Worm (Caenorhabditis elegans): Measurements from ENCODE around the gene H03G16.6.

H03G16.6 gene

DNA sequence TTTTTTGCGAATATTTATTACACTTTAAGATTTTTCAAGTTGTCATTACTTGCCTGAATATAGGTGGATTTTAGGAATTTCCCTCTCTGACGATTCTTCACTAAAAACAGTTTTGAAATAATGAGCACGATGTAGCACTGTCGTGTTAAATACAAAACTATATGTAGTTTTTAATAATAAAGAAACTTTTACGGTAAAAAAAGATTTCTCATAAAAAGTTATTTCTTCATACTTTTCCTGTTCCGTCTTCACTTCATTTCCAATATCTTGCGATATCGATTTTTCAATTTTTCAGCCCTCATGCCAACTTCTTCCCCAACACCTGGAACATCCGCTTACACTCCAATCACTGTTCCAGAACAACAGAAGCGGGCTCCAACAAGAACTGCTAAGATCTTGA is at the start of gene H03G16.6:
TSS of gene H03G16.6 (plus strand) at position 301 of the 400 bp plus-strand sequence.
- TF ChIP-seq unc-62 (GFP tag; optimal IDR thresholded peaks at IDR 0.05), result no peak

DNA sequence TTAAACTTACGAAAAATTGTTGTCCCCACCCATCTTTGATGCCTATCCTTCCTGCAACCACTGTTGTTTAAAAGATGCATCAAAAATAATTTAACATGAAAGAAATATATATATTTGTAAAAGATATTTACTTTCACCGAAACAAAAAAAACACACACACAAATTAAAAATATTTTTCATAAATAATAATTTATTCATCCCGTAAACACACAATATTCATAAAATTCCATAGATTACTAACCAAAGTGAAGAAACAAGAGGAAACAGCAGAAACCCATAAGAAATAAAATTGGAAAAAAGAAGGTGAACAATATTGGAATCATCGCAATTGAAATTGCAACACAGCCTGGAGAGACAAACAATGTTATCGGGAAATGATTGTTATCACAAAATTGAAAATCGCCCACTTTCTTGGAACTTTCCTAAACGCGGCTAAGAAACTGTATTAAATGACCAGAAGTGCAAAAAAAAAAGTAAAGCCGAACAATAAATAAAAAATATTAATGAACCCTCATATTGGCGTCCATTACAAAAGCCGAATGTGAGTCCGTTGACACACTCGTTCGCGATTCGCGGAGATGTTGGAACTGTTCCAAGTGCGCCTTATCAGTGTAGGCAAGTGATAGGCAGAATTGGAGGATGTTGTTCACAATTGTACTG is 48.5 kb upstream of the H03G16.6 start, which contains the start of gene slc-25A18.1:
TSS of gene slc-25A18.1 (minus strand) at position 51 of the 660 bp plus-strand sequence.
- TF ChIP-seq unc-62 (GFP tag; optimal IDR thresholded peaks at IDR 0.05), result no peak

DNA sequence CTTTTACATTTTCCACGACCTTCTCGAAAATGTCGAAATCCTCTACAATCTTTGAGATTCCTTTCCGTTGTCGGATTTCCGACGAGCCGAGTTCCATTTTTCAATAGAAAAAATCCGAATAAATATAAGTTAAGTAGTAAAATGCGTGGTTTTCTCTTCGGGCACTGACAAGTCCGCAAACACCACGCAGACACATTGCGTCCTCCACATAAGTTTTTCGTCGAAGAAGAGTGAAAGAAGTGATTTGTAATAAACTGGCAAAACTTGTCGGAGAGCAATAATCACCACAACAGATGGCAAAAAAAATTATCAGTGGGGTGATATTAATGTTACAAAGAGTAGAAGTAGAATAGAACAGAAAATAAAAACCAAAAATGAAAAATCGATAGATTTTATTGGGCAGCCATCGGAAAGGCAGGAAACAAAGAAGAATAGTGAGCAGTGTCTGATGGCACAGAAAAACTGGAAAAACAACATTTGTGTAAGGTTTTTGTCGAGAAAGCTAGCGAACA is 45.6 kb upstream of the H03G16.6 start, which contains the start of gene ergi-2:
TSS of gene ergi-2 (minus strand) at position 462 of the 512 bp plus-strand sequence.
- TF ChIP-seq unc-62 (GFP tag; optimal IDR thresholded peaks at IDR 0.05), result no peak

DNA sequence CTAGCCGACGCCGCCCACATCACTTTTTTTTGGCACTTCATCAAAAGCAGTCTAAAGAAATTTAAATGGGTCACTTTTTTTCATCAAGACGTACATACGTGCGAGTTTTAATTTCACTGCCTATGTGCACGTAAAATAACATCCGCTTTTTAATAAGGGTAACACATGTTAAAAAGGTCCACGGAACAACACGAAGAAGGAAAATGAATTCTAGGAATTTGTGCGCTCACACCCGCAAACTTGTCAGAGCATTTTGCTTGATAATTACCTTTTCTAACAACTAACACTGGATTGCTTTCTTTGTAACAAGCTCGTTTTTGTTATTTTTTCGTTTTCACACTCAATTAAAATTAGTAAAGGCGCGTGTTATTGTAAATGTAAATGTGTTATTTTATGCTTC is 43.8 kb upstream of the H03G16.6 start:
- no peak for TF ChIP-seq unc-62 (GFP tag; optimal IDR thresholded peaks at IDR 0.05)

DNA sequence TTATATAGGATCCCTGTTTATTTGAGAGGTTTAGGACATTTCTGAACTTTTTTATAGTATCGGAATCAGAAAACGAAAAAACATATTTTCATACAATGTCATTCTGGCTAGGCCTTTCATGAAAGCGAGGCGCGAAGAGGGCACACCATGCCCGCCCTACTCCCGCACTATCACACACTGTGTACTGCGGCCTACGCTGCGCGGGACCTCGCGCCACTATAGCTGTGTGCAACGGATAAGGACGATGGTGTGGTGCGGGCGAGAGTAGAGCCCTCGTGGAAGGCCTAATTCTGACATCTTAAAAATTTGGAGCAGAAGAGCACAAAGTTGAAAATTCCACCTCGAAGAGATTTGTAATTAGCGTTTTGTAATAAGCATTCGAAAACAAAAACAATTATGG is 41.5 kb upstream of the H03G16.6 start:
- no peak for TF ChIP-seq unc-62 (GFP tag; optimal IDR thresholded peaks at IDR 0.05)

DNA sequence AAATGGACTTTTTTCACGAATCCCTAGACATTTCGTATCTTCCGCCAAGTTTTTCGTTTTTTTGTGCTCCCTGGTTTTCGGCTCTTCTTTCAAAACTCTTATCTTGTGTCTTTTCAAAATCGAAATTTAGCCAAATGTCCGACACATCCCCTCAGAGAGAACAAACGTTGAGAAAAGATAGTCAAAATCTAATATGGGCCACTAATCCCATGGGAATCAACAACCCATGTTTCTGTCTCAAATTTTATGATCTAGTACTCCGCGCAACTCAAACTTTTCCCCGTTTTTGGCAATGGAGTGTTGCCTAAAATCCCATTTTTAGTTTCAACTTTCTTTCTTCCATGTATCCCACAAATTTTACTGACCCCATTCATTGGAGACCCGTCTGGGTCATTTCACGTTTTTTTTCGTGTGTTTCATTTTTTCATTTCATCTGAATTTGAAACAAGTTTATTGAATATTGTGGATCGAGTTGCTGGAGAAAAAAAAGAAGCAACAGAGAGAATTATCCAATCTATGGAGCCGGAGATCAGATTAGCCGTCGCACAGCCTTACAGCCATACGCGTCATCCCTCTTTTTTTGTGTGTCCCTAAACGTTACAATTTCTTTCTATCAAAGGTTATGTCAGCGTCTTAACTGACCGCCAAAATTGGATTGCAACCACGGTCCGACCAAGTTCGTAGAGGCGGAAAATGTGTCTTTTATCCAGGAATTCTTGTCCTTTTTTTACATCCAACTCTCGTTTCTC is 40.8 kb upstream of the H03G16.6 start:
- no peak for TF ChIP-seq unc-62 (GFP tag; optimal IDR thresholded peaks at IDR 0.05)

DNA sequence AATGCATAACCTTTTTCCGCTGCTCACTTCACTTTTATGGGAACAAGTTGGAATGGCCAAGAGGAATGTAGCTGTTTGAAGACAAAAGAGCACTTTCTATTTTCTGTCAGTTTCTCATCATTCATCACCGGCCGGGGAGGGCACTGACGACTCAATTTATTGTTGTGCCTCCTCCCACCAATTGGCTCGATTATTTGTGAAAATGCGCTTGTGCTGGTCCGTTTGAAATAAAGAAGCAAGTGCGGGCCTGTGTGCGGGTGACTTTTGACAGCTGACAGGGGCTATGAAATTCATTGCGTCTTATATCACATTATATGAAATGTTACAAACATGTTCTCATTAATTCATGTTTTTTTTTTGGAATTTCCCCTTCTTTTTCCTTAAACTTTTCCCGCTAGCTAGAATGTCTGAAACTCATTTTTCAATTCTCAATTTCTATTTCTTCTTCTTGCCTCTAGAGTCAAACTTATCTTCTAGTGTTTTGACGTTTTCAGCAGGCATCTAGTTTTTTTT is 38.5 kb upstream of the H03G16.6 start:
- TF ChIP-seq unc-62 (GFP tag; optimal IDR thresholded peaks at IDR 0.05), result no peak

DNA sequence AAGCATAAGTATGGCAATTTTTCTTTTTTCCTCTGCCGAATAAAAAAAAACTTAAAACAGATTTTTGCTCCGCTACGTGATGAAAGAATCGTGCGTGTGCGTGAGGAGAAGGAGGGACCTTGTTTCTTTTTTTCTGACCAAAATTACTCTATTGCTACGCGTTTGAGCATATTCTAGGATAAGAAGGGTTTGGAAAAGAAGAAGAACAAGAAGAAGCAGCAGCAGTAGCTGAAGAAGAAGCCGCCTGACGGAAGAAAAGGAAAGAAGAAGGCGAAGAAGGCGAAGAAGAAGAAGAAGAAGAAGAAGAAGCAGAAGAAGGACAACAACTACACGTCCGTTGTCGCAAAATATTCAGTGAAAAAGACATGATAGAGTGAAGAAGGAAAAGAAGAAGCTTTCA is 36.4 kb upstream of the H03G16.6 start:
- TF ChIP-seq unc-62 (GFP tag; optimal IDR thresholded peaks at IDR 0.05), result no peak

DNA sequence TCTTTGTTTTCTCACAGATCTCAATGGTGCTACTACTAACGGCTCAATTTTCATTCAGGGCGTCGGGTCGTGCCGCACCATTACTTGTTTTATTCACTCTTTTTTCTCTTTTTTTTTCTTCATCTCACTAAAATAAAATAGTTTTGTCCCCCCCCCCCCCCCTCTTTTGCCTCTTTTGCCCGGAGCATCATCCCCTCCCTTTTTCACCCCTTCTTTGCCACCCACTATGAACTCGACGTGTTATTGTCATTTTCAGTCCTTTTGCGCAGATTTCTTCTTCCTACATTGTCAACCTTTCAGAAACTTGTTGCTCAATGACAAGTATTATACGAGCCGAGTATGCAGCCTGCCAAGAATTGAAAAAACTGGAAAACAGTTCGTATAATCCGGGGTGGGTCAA is 26.5 kb upstream of the H03G16.6 start, which contains the start of gene seb-3:
TSS of gene seb-3 (plus strand) at position 301 of the 400 bp plus-strand sequence.
- TF ChIP-seq unc-62 (GFP tag; optimal IDR thresholded peaks at IDR 0.05), result no peak

DNA sequence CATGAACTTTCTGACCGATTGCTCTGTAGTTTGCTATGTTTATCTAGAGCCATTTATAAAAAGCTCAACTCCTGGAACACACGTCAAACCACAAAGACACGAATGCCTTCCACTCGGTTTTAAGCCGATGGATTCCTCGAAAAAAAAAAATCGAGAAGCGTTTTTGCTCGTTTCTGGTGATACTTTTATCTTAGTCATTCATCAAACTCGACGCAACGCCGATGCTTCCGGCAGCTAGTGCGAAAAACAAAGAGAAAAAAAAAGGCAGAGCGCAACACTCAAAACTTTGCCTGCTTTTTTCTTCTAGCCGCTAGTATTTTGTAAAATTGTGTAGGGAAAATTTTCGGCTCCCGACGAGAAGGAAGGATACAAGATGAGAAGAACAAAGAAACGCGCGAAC is 24.9 kb upstream of the H03G16.6 start:
- TF ChIP-seq unc-62 (GFP tag; optimal IDR thresholded peaks at IDR 0.05), result no peak

DNA sequence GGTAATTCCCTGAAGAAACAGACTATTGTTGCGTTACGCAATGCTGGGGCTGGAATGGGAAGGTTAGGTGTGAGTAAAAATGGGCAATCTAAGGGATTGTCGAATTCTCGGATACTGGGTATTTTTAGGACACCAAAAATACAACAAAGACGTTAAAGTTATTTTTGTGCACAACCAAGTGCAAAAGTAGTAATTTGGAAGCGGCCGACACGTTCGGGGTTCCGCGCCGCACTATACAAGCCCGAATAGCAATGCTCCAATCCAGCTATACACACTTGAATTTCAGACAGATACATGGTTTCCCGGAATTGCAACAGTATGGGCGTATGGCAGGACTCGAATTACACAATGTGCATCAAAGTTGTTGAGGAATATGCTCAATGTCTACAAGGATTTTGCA is 24.5 kb upstream of the H03G16.6 start:
- TF ChIP-seq unc-62 (GFP tag; optimal IDR thresholded peaks at IDR 0.05), result no peak

DNA sequence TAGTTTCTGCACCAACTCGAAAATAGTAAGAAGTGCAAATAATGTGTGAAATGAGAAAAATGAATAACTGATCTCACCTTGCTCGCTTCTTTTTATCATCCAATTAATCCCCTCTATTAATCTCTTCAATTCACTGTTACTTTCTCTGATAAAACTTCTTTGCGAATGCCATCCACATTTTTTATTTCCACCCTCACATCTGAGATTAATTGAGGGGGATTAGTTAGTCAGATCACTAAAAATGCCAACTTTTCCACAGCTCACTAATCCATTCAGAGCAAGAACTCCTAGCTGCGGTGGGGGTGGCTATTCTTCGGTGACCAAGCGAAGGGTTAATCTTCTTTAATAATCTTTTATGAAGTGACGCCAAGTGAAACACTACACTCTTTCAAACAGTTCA is 17.7 kb upstream of the H03G16.6 start, which contains the start of gene dsc-1:
TSS of gene dsc-1 (minus strand) at position 46 of the 400 bp plus-strand sequence.
- no peak for TF ChIP-seq unc-62 (GFP tag; optimal IDR thresholded peaks at IDR 0.05)

DNA sequence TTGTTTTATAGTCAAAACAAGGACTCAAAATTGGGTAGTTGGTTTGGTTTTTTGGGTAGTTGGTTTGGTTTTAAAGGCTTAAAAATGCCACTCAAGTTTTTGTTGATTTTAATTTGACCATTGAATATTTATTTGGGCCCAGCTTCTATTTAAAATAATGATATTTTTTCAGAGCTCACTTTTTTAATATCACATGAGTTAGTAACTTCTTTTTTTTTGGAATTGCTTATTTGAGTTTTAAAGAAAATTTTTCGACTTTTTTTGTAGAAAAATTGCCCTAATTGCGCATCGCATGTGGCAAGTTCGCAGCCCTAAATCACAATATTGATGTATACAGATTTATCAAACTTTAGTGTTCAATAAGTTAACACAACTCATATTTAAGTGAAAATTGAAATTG is 16.7 kb upstream of the H03G16.6 start:
- TF ChIP-seq unc-62 (GFP tag; optimal IDR thresholded peaks at IDR 0.05), result no peak

DNA sequence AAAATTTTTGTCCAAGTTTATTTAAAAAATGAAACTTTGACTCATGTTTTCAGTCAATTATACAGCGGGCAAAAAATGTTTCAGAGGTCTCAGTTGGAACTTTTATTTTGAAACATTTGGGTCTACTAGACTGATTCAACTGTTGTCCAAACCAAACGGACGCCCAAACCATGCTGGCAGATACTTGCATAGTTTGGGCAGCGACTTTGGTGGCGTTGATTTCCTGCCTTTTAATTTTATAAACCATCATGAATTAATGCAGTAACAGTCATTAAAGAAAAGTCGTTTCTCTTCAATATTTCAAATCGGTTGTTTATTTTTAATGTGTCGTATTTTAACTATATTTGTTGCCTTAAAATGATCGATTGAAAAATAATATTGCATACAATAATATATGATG is 16.2 kb upstream of the H03G16.6 start:
- TF ChIP-seq unc-62 (GFP tag; optimal IDR thresholded peaks at IDR 0.05), result no peak

DNA sequence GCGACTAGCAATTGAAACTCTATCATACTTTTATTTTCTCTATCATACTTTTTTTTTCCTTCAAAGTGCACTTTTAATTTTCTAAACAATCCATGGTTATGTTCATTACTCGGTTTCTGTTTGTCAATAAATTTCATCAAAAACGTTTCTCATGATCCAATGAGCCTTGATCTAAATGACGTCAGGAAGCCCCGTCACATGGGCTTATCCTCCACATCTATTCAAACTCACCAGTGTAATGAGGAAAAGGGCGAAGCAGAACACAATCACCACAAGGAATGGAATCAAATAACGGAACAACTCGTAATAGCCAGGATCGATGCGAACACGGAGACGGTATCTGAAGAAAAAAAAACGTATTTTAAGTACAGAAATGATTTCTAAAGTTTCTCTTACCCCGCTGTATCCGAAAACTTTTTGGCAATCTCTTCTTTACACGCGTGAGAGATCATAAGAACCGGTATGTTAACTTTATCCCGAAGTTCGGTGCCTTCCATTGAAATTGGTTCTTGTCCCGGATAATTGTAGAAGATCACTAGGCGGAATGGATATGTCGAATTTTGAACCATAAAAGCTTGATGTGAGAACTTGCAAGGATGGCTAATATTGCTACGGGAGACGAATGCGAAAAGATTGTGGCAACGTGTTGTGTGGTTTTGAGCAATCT is 13.3 kb upstream of the H03G16.6 start:
- no peak for TF ChIP-seq unc-62 (GFP tag; optimal IDR thresholded peaks at IDR 0.05)

DNA sequence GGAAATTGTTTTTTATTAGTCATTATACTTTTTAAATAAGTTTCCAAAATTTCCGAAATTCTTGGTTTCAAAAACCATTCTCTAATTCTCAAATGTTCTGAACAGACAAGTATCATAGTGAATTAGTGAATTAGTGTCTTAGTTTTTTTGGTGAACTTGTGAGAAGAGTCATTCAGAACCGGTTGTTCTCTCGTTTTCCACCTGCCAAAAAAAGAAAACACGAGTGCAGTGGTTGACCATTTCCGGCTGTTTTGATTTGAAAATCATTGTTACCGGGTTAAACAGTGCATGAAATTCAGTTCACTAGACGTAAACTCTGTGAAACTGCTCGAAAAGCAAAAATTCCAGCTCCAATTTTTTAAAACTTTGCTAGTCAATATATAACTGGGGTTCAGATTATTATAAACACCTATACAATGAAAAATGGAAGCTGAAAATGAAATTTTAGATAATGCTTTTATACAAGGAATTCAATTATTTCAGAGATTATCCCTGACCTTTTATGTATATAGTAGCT is 12.7 kb upstream of the H03G16.6 start:
- TF ChIP-seq unc-62 (GFP tag; optimal IDR thresholded peaks at IDR 0.05), result no peak

Data from whole organism, dauer.